Worm (Caenorhabditis elegans) whole organism, L2 larva: Measurements from ENCODE around the gene oma-1.

Source experiments
- R02D3.7 ChIP-seq: fragments of 150-350 bp; optimal IDR thresholded peaks from 2 replicates; lab custom pipeline; 2014; ENCODE audit warnings: missing biosample characterization, missing genetic modification characterization
- aly-2 ChIP-seq: fragments of 150-350 bp; optimal IDR thresholded peaks from 2 replicates; lab custom pipeline; 2014; ENCODE audit warnings: missing biosample characterization, missing genetic modification characterization
- ama-1 ChIP-seq: fragments of 150-350 bp; optimal IDR thresholded peaks from 2 replicates; lab custom pipeline; 2018; ENCODE audit warnings: inconsistent platforms
- ceh-16 ChIP-seq: fragments of 150-350 bp; optimal IDR thresholded peaks from 2 replicates; lab custom pipeline; 2014; ENCODE audit warnings: missing biosample characterization, missing genetic modification characterization
- ceh-82 ChIP-seq: fragments of 150-350 bp; optimal IDR thresholded peaks from 2 replicates; lab custom pipeline; 2014; ENCODE audit warnings: missing biosample characterization, missing genetic modification characterization
- elt-1 ChIP-seq: fragments of 150-350 bp; optimal IDR thresholded peaks from 2 replicates; lab custom pipeline; 2014; ENCODE audit warnings: missing biosample characterization, missing genetic modification characterization
- fos-1 ChIP-seq: fragments of 150-350 bp; optimal IDR thresholded peaks from 2 replicates; lab custom pipeline; 2014; ENCODE audit warnings: missing biosample characterization, missing genetic modification characterization
- lin-39 ChIP-seq: fragments of 150-350 bp; optimal IDR thresholded peaks from 2 replicates; lab custom pipeline; 2014; ENCODE audit warnings: missing biosample characterization, missing genetic modification reagents, missing genetic modification characterization
- lsy-2 ChIP-seq, 2 experiments: fragments of 150-350 bp in 1 of 2; sonication (generic microtip) in 1 of 2; optimal IDR thresholded peaks; 2 replicates each; lab custom pipeline; 2014 to 2017; ENCODE audit warnings: missing biosample characterization in 2 of 2, missing genetic modification characterization in 2 of 2
- mdl-1 ChIP-seq, 2 experiments: fragments of 150-350 bp in 1 of 2; sonication (generic microtip) in 1 of 2; optimal IDR thresholded peaks; 2 replicates each; lab custom pipeline; 2017; ENCODE audit warnings: missing biosample characterization in 2 of 2, missing genetic modification characterization in 2 of 2
- nhr-11 ChIP-seq: fragments of 150-350 bp; optimal IDR thresholded peaks from 2 replicates; lab custom pipeline; 2014; ENCODE audit warnings: missing biosample characterization, missing genetic modification characterization
- nhr-6 ChIP-seq: fragments of 150-350 bp; optimal IDR thresholded peaks from 2 replicates; lab custom pipeline; 2014; ENCODE audit warnings: missing biosample characterization, missing genetic modification characterization
- skn-1 ChIP-seq: sonication (generic microtip); optimal IDR thresholded peaks from 2 replicates; lab custom pipeline; 2017; ENCODE audit warnings: missing biosample characterization, missing genetic modification characterization
- unc-55 ChIP-seq: fragments of 150-350 bp; sonication (generic microtip); optimal IDR thresholded peaks from 3 replicates; lab custom pipeline; 2014; ENCODE audit warnings: missing biosample characterization, missing genetic modification reagents, missing genetic modification characterization

DNA sequence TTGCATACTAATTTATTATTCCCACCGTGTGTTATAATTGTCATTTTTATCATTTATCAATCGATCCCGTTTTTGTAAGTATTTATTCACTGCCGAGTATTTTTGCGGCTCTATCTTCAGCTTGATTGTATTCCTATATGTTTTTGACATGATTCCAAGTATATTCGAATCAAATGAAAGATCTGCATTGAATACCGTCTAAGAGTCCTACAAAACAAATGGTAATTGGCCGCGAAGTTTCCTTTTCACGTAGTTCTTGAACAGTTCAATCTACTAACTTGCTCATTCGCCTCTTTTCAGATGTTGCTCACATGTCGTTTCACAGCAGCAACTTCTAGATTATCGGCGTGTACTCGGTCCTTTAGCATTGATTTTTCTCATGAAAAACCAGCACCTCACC is 3.8 kb downstream of the oma-1 start, which contains the start of gene C27B7.2:
- TF ChIP-seq lin-39 (tag; lab: Kevin White, UChicago): no peak
- no peak for TF ChIP-seq nhr-11 (tag; lab: Kevin White, UChicago)
- TF ChIP-seq R02D3.7 (tag; lab: Kevin White, UChicago): no peak
- TF ChIP-seq mdl-1 (tag; optimal IDR thresholded peaks at IDR 0.05; lab: Kevin White, UChicago): no peak
- no peak for TF ChIP-seq ceh-82 (tag; lab: Kevin White, UChicago)
- TF ChIP-seq skn-1 (tag; lab: Kevin White, UChicago): no peak
- TF ChIP-seq ceh-16 (tag; lab: Kevin White, UChicago): no peak
- TF ChIP-seq unc-55 (GFP tag; lab: Kevin White, UChicago): no peak
- no peak for TF ChIP-seq elt-1 (tag; lab: Kevin White, UChicago)
- no peak for TF ChIP-seq fos-1 (tag; lab: Kevin White, UChicago)
- TF ChIP-seq aly-2 (tag; lab: Kevin White, UChicago): no peak
- TF ChIP-seq nhr-6 (tag; lab: Kevin White, UChicago): no peak
- TF ChIP-seq ama-1 (lab: Kevin White, UChicago): no peak
- no peak for TF ChIP-seq lsy-2 (tag; optimal IDR thresholded peaks at IDR 0.05; lab: Kevin White, UChicago)
